Fruit fly (Drosophila melanogaster) whole organism: ENCODE results near the gene Sfp93F.

Experiments used
- CG8478 ChIP-seq: fragments of >200 bp; optimal IDR thresholded peaks from 2 replicates; lab custom pipeline; 2018; ENCODE audit warnings: inconsistent platforms
- Dll ChIP-seq: fragments of >200 bp; optimal IDR thresholded peaks from 2 replicates; lab custom pipeline; 2017
- EcR ChIP-seq, 2 experiments: fragments of >200 bp; optimal IDR thresholded peaks; 2 replicates each; lab custom pipeline; 2017; ENCODE audit warnings: missing biosample characterization in 2 of 2, missing genetic modification characterization in 2 of 2, missing genetic modification reagents in 2 of 2
- pan ChIP-seq: fragments of >200 bp; optimal IDR thresholded peaks from 2 replicates; lab custom pipeline; 2017
- psq ChIP-seq: fragments of >200 bp; optimal IDR thresholded peaks from 2 replicates; lab custom pipeline; 2017
- usp ChIP-seq: fragments of >200 bp; optimal IDR thresholded peaks from 2 replicates; lab custom pipeline; 2017; ENCODE audit warnings: missing biosample characterization, missing genetic modification characterization, mixed read lengths

DNA sequence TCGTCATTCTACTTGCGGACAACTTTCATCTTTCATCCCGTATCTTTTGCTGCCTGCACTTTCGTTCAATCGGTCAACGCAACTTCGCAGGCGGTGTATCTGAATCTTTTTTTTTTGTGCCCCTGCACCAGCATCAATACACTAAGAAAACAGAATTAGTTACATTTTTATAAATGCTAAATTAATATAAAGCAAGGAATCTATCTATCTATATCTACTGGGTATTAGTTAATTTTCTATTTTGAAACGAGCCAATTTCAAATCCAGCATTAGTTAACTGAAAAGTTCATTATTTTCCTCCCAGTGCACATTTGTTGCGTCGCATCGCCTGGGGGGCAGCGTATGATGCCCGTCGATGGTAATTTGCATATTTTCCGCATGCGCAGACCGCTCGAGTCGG is 3.2 kb downstream of the Sfp93F start:
- TF ChIP-seq CG8478 (lab: Kevin White, UChicago) (no peak), psq (no peak), EcR (GFP tag; optimal IDR thresholded peaks at IDR 0.05; lab: Kevin White, UChicago) (no peak), Dll (lab: Kevin White, UChicago) (no peak), pan (lab: Kevin White, UChicago) (no peak), usp (GFP tag; lab: Kevin White, UChicago) (no peak)
